Worm (Caenorhabditis elegans) whole organism, L2 larva: ENCODE results near the gene F35E8.7.
A peak's percentile ranks its signal among the peaks of the same experiment; 100 is the strongest.

Source experiments
- C34F6.9 ChIP-seq: fragments of 150-350 bp; optimal IDR thresholded peaks from 2 replicates; lab custom pipeline; 2014; ENCODE audit warnings: missing biosample characterization, missing genetic modification characterization
- R02D3.7 ChIP-seq: fragments of 150-350 bp; optimal IDR thresholded peaks from 2 replicates; lab custom pipeline; 2014; ENCODE audit warnings: missing biosample characterization, missing genetic modification characterization
- ZK546.5 ChIP-seq: sonication (generic microtip); optimal IDR thresholded peaks from 2 replicates; lab custom pipeline; 2017; ENCODE audit warnings: missing biosample characterization, missing genetic modification characterization
- alr-1 ChIP-seq: fragments of 150-350 bp; optimal IDR thresholded peaks from 2 replicates; lab custom pipeline; 2014; ENCODE audit warnings: missing biosample characterization, missing genetic modification characterization
- aly-2 ChIP-seq: fragments of 150-350 bp; optimal IDR thresholded peaks from 2 replicates; lab custom pipeline; 2014; ENCODE audit warnings: missing biosample characterization, missing genetic modification characterization
- ama-1 ChIP-seq: fragments of 150-350 bp; optimal IDR thresholded peaks from 2 replicates; lab custom pipeline; 2018; ENCODE audit warnings: inconsistent platforms
- crh-2 ChIP-seq: sonication (generic microtip); optimal IDR thresholded peaks from 2 replicates; lab custom pipeline; 2017; ENCODE audit warnings: missing biosample characterization, missing genetic modification characterization
- elt-3 ChIP-seq: sonication (generic microtip); optimal IDR thresholded peaks from 2 replicates; lab custom pipeline; 2017; ENCODE audit warnings: missing biosample characterization, missing genetic modification characterization
- fos-1 ChIP-seq: fragments of 150-350 bp; optimal IDR thresholded peaks from 2 replicates; lab custom pipeline; 2014; ENCODE audit warnings: missing biosample characterization, missing genetic modification characterization
- lin-39 ChIP-seq: fragments of 150-350 bp; optimal IDR thresholded peaks from 2 replicates; lab custom pipeline; 2014; ENCODE audit warnings: missing biosample characterization, missing genetic modification reagents, missing genetic modification characterization
- mbf-1 ChIP-seq: sonication (generic microtip); optimal IDR thresholded peaks from 2 replicates; lab custom pipeline; 2017; ENCODE audit warnings: missing biosample characterization, missing genetic modification characterization
- mdl-1 ChIP-seq, 2 experiments: fragments of 150-350 bp in 1 of 2; sonication (generic microtip) in 1 of 2; optimal IDR thresholded peaks; 2 replicates each; lab custom pipeline; 2017; ENCODE audit warnings: missing biosample characterization in 2 of 2, missing genetic modification characterization in 2 of 2
- nhr-237 ChIP-seq: fragments of 150-350 bp; optimal IDR thresholded peaks from 2 replicates; lab custom pipeline; 2014; ENCODE audit warnings: missing biosample characterization, missing genetic modification characterization
- nhr-25 ChIP-seq: fragments of 150-350 bp; sonication (generic microtip); optimal IDR thresholded peaks from 3 replicates; lab custom pipeline; 2014; ENCODE audit warnings: missing biosample characterization, missing genetic modification characterization

DNA sequence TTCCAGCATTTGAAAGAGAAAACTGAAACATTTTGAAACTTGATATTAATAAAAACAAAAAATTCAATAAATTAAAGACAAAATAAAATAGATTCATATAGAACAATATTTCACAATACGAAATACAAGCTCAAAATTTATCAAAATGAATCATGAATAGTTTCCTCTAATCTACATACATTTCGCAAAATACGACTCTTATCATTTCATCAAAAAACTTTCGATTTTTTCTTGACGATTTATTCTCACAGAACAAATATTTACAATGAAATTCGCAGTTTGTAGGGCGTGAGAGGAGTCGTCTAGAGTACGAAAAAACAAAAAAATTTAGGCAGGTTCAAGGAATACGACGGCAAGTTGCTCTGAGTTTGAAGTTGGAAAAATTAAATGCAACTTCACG is 23.7 kb upstream of the F35E8.7 start:
- TF ChIP-seq fos-1 (tag; lab: Kevin White, UChicago) (peak; percentile 88), crh-2 (no peak), aly-2 (tag; lab: Kevin White, UChicago) (no peak), elt-3 (no peak), nhr-25 (tag; lab: Kevin White, UChicago) (no peak), nhr-237 (tag; lab: Kevin White, UChicago) (no peak), R02D3.7 (tag; lab: Kevin White, UChicago) (no peak), mdl-1 (tag; optimal IDR thresholded peaks at IDR 0.05; lab: Kevin White, UChicago) (no peak), mbf-1 (tag; lab: Kevin White, UChicago) (no peak), C34F6.9 (tag; lab: Kevin White, UChicago) (no peak), alr-1 (tag; lab: Kevin White, UChicago) (no peak), ama-1 (lab: Kevin White, UChicago) (no peak), ZK546.5 (tag; lab: Kevin White, UChicago) (no peak), lin-39 (no peak)
